Worm (Caenorhabditis elegans) whole organism, L4 larva: Measurements from ENCODE around the gene nlp-5.

ENCODE experiments used
- D1046.2 ChIP-seq: fragments of 200-800 bp; sonication (Bioruptor generic); IDR thresholded peaks from 2 replicates; pipeline ENCODE4 v1.3.6; 2022; ENCODE audit warnings: missing genetic modification characterization, missing compliant biosample characterization
- F44E2.7 ChIP-seq: fragments of 200-800 bp; sonication (Bioruptor generic); IDR thresholded peaks from 2 replicates; pipeline ENCODE4 v2.1.2; 2022; ENCODE audit warnings: missing genetic modification characterization, missing compliant biosample characterization
- Y48G9A.11 ChIP-seq: fragments of 200-800 bp; sonication (Bioruptor generic); IDR thresholded peaks from 2 replicates; pipeline ENCODE4 v1.3.6; 2022; ENCODE audit warnings: missing genetic modification reagents, missing genetic modification characterization, missing compliant biosample characterization
- ZK546.5 ChIP-seq, 2 experiments: sonication (generic microtip); optimal IDR thresholded peaks; 2 replicates each; lab custom pipeline; 2017; ENCODE audit warnings: missing biosample characterization in 2 of 2, missing genetic modification characterization in 2 of 2
- aha-1 ChIP-seq: fragments of 150-350 bp; peaks from one replicate; lab custom pipeline; 2014; ENCODE audit warnings: missing biosample characterization, missing genetic modification characterization
- aly-2 ChIP-seq: sonication (generic microtip); optimal IDR thresholded peaks from 2 replicates; lab custom pipeline; 2018; ENCODE audit warnings: missing biosample characterization, missing genetic modification characterization
- ceh-20 ChIP-seq: fragments of 200-800 bp; sonication (Bioruptor generic); IDR thresholded peaks from 2 replicates; pipeline ENCODE4 v1.3.6; 2022; ENCODE audit warnings: missing genetic modification reagents, missing genetic modification characterization, missing compliant biosample characterization
- ceh-44 ChIP-seq: fragments of 200-800 bp; sonication (Bioruptor generic); IDR thresholded peaks from 2 replicates; pipeline ENCODE4 v1.3.6; 2022; ENCODE audit warnings: missing genetic modification reagents, missing genetic modification characterization, missing compliant biosample characterization
- ceh-62 ChIP-seq: sonication (generic microtip); optimal IDR thresholded peaks from 2 replicates; lab custom pipeline; 2017; ENCODE audit warnings: missing biosample characterization, missing genetic modification characterization
- daf-16 ChIP-seq, 3 experiments: sonication (generic microtip); optimal IDR thresholded peaks; 2 replicates each; lab custom pipeline; 2016 to 2017; ENCODE audit warnings: missing genetic modification characterization in 3 of 3, missing genetic modification reagents in 3 of 3, mild to moderate bottlenecking in 2 of 3, missing compliant biosample characterization in 2 of 3, missing biosample characterization in 1 of 3, moderate library complexity in 1 of 3
- dmd-6 ChIP-seq: fragments of 200-800 bp; sonication (Bioruptor generic); IDR thresholded peaks from 2 replicates; pipeline ENCODE4 v1.3.6; 2022; ENCODE audit warnings: missing genetic modification reagents, missing genetic modification characterization, missing compliant biosample characterization
- dmd-8 ChIP-seq: fragments of 200-800 bp; sonication (Bioruptor generic); IDR thresholded peaks from 2 replicates; pipeline ENCODE4 v1.3.6; 2022; ENCODE audit warnings: missing genetic modification characterization, missing compliant biosample characterization
- dmd-9 ChIP-seq: fragments of 200-800 bp; sonication (Bioruptor generic); IDR thresholded peaks from 2 replicates; pipeline ENCODE4 v1.3.6; 2022; ENCODE audit warnings: missing genetic modification reagents, missing genetic modification characterization, missing compliant biosample characterization
- dve-1 ChIP-seq: sonication (generic microtip); optimal IDR thresholded peaks from 2 replicates; lab custom pipeline; 2017; ENCODE audit warnings: antibody characterized with exemption, mild to moderate bottlenecking, missing genetic modification characterization, missing compliant biosample characterization; ENCODE audit not compliant: insufficient read depth
- fos-1 ChIP-seq: fragments of 150-350 bp; optimal IDR thresholded peaks from 2 replicates; lab custom pipeline; 2014; ENCODE audit warnings: missing biosample characterization, missing genetic modification characterization
- hlh-11 ChIP-seq: fragments of 200-800 bp; sonication (Bioruptor generic); optimal IDR thresholded peaks from 2 replicates; lab custom pipeline; 2018; ENCODE audit warnings: mild to moderate bottlenecking, missing genetic modification characterization, missing compliant biosample characterization
- hlh-30 ChIP-seq: sonication (generic microtip); optimal IDR thresholded peaks from 2 replicates; lab custom pipeline; 2017; ENCODE audit warnings: antibody characterized with exemption, mild to moderate bottlenecking, missing genetic modification characterization, missing compliant biosample characterization; ENCODE audit not compliant: insufficient read depth
- hmg-1.1 ChIP-seq: fragments of 200-800 bp; sonication (Bioruptor generic); IDR thresholded peaks from 2 replicates; pipeline ENCODE4 v1.3.6; 2022; ENCODE audit warnings: missing genetic modification reagents, missing genetic modification characterization, missing compliant biosample characterization
- jun-1 ChIP-seq: fragments of 150-350 bp; optimal IDR thresholded peaks from 2 replicates; lab custom pipeline; 2014; ENCODE audit warnings: missing biosample characterization, missing genetic modification reagents, missing genetic modification characterization
- lin-1 ChIP-seq: fragments of 200-800 bp; sonication (Bioruptor generic); IDR thresholded peaks from 2 replicates; pipeline ENCODE4 v1.3.6; 2022; ENCODE audit warnings: missing genetic modification reagents, missing genetic modification characterization, missing compliant biosample characterization
- lin-15B ChIP-seq: fragments of 150-350 bp; sonication (generic microtip); optimal IDR thresholded peaks from 3 replicates; lab custom pipeline; 2014; ENCODE audit warnings: missing biosample characterization, missing genetic modification characterization
- lin-39 ChIP-seq: fragments of 150-350 bp; optimal IDR thresholded peaks from 2 replicates; lab custom pipeline; 2014; ENCODE audit warnings: missing biosample characterization, missing genetic modification reagents, missing genetic modification characterization
- madf-5 ChIP-seq, 2 experiments: fragments of 200-800 bp; sonication (Bioruptor generic); IDR thresholded peaks; 2 replicates each; pipeline ENCODE4 v1.3.6; 2022; ENCODE audit warnings: missing compliant biosample characterization in 2 of 2, missing genetic modification characterization in 2 of 2
- madf-9 ChIP-seq: fragments of 200-800 bp; sonication (Bioruptor generic); conservative IDR thresholded peaks from 2 replicates; pipeline ENCODE4 v1.3.6; 2022; ENCODE audit warnings: missing genetic modification reagents, missing genetic modification characterization, missing compliant biosample characterization
- mep-1 ChIP-seq: fragments of 150-350 bp; sonication (generic microtip); optimal IDR thresholded peaks from 3 replicates; lab custom pipeline; 2014; ENCODE audit warnings: missing biosample characterization, missing genetic modification characterization
- mxl-2 ChIP-seq: fragments of 200-800 bp; sonication (Bioruptor generic); conservative IDR thresholded peaks from 2 replicates; pipeline ENCODE4 v1.3.6; 2022; ENCODE audit warnings: missing genetic modification reagents, missing genetic modification characterization, missing compliant biosample characterization
- mxl-3 ChIP-seq: fragments of 200-800 bp; sonication (Bioruptor generic); optimal IDR thresholded peaks from 2 replicates; lab custom pipeline; 2018; ENCODE audit warnings: mild to moderate bottlenecking, missing genetic modification characterization, missing compliant biosample characterization
- nhr-102 ChIP-seq: sonication (generic microtip); optimal IDR thresholded peaks from 2 replicates; lab custom pipeline; 2016; ENCODE audit warnings: mild to moderate bottlenecking, missing genetic modification characterization, moderate library complexity, missing compliant biosample characterization
- nhr-25 ChIP-seq: sonication (generic microtip); optimal IDR thresholded peaks from 2 replicates; lab custom pipeline; 2017; ENCODE audit warnings: missing genetic modification characterization, mild to moderate bottlenecking, missing compliant biosample characterization, antibody characterized with exemption, moderate library complexity, borderline replicate concordance; ENCODE audit not compliant: insufficient read depth
- nhr-28 ChIP-seq: fragments of 150-350 bp; optimal IDR thresholded peaks from 2 replicates; lab custom pipeline; 2014; ENCODE audit warnings: missing biosample characterization, missing genetic modification characterization
- nhr-48 ChIP-seq: sonication (generic microtip); optimal IDR thresholded peaks from 2 replicates; lab custom pipeline; 2016; ENCODE audit warnings: mild to moderate bottlenecking, missing genetic modification characterization, missing compliant biosample characterization
- nhr-6 ChIP-seq: fragments of 150-350 bp; optimal IDR thresholded peaks from 2 replicates; lab custom pipeline; 2014; ENCODE audit warnings: missing biosample characterization, missing genetic modification characterization
- pha-4 ChIP-seq, 2 experiments: fragments of 150-350 bp in 1 of 2; fragments of 200-800 bp in 1 of 2; sonication (Bioruptor generic) in 1 of 2; IDR thresholded peaks in 1 of 2; optimal IDR thresholded peaks in 1 of 2; 2 replicates each; pipeline versions ENCODE4 v1.3.6 to Lab custom; 2014 to 2022; ENCODE audit warnings: missing genetic modification characterization in 2 of 2, missing genetic modification reagents in 2 of 2, missing biosample characterization in 1 of 2, missing compliant biosample characterization in 1 of 2
- pqm-1 ChIP-seq: sonication (generic microtip); optimal IDR thresholded peaks from 2 replicates; lab custom pipeline; 2017; ENCODE audit warnings: missing biosample characterization, missing genetic modification characterization
- rbr-2 ChIP-seq: sonication (generic microtip); optimal IDR thresholded peaks from 2 replicates; lab custom pipeline; 2016; ENCODE audit warnings: missing genotype, missing genetic modification characterization, missing compliant biosample characterization
- skn-1 ChIP-seq: fragments of 150-350 bp; optimal IDR thresholded peaks from 2 replicates; lab custom pipeline; 2014; ENCODE audit warnings: missing biosample characterization, missing genetic modification characterization
- snpc-1.2 ChIP-seq: fragments of 200-800 bp; sonication (Bioruptor generic); IDR thresholded peaks from 2 replicates; pipeline ENCODE4 v1.3.6; 2022; ENCODE audit warnings: missing genetic modification reagents, missing genetic modification characterization, missing compliant biosample characterization
- spr-3 ChIP-seq: fragments of 200-800 bp; sonication (Bioruptor generic); optimal IDR thresholded peaks from 2 replicates; lab custom pipeline; 2018; ENCODE audit warnings: mild to moderate bottlenecking, missing genetic modification characterization, missing compliant biosample characterization
- unc-62 ChIP-seq, 3 experiments: fragments of 150-350 bp in 1 of 3; sonication (generic microtip); optimal IDR thresholded peaks in 2 of 3; peaks in 1 of 3; 1 replicate in 1 of 3; 2 replicates in 2 of 3; lab custom pipeline; 2014 to 2017; ENCODE audit warnings: missing biosample characterization in 3 of 3, missing genetic modification characterization in 3 of 3, missing genetic modification reagents in 3 of 3, missing genotype in 1 of 3
- zag-1 ChIP-seq: fragments of 150-350 bp; optimal IDR thresholded peaks from 2 replicates; lab custom pipeline; 2014; ENCODE audit warnings: missing biosample characterization, missing genetic modification characterization
- zfp-2 ChIP-seq: sonication (generic microtip); optimal IDR thresholded peaks from 2 replicates; lab custom pipeline; 2016; ENCODE audit warnings: mild to moderate bottlenecking, missing genetic modification characterization, missing compliant biosample characterization
- zip-11 ChIP-seq: fragments of 200-800 bp; sonication (Bioruptor generic); IDR thresholded peaks from 2 replicates; pipeline ENCODE4 v1.3.6; 2022; ENCODE audit warnings: missing genetic modification characterization, missing compliant biosample characterization
- ztf-11 ChIP-seq: fragments of 150-350 bp; optimal IDR thresholded peaks from 2 replicates; lab custom pipeline; 2014; ENCODE audit warnings: missing biosample characterization, missing genetic modification characterization
- ztf-7 ChIP-seq: fragments of 150-350 bp; optimal IDR thresholded peaks from 2 replicates; lab custom pipeline; 2014; ENCODE audit warnings: missing biosample characterization, missing genetic modification characterization

The nlp-5 gene

DNA sequence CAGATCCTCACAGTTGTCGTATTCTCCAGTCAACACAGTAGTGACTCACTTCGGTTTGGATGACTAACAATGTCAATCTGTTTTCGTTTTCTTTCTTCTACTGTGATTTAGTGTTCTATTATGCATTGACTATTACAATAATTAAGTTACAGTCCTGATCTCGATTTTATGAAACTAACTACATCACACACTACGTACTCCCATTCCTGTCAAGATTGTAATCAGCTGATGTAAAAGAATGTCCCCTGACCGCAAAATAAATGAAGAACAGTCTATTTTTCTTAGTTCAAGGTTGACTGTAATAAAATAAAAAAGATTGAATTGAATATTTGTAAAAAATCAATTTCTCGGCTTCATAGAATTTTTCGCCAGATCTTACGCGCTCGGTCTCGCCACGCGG is 12.9 kb upstream of the nlp-5 start:
- TF ChIP-seq dve-1 (tag; lab: Kevin White, UChicago) (peak; percentile 17), unc-62 (GFP tag; optimal IDR thresholded peaks at IDR 0.05 in 1 of 2; lab: Kevin White, UChicago) (peak in 1 of 2 experiments; percentile 75), unc-62 (tag; optimal IDR thresholded peaks at IDR 0.05; lab: Kevin White, UChicago) (no peak), mep-1 (tag; lab: Kevin White, UChicago) (no peak), zip-11 (no peak), ceh-44 (no peak), zfp-2 (tag; lab: Kevin White, UChicago) (no peak), dmd-9 (GFP tag; lab: Robert Waterston, UW) (no peak), nhr-28 (tag; lab: Kevin White, UChicago) (peak; percentile 76), hlh-30 (tag; lab: Kevin White, UChicago) (peak; percentile 17)

ce11 chrII:8225914-8226313 is 12.3 kb upstream of the nlp-5 start:
- TF ChIP-seq unc-62 (GFP tag; optimal IDR thresholded peaks at IDR 0.05 in 1 of 2; lab: Kevin White, UChicago) = peak in 1 of 2 experiments; percentile 23
- TF ChIP-seq unc-62 (tag; optimal IDR thresholded peaks at IDR 0.05; lab: Kevin White, UChicago) = no peak
- TF ChIP-seq nhr-25 (tag; lab: Kevin White, UChicago) = no peak
- TF ChIP-seq ceh-44 = no peak
- no peak for TF ChIP-seq mxl-2
- TF ChIP-seq mep-1 (tag; lab: Kevin White, UChicago) = peak; percentile 14
- peak; percentile 56 for TF ChIP-seq aha-1 (tag; lab: Kevin White, UChicago)
- peak; percentile 60 for TF ChIP-seq hlh-30 (tag; lab: Kevin White, UChicago)
- no peak for TF ChIP-seq ceh-20 (GFP tag; lab: Robert Waterston, UW)

ce11 chrII:8226475-8226874 is 11.8 kb upstream of the nlp-5 start:
- peak; percentile 29; the same call in 1 of the 2 replicates for TF ChIP-seq pha-4 (GFP tag; IDR thresholded peaks at IDR 0.05; lab: Robert Waterston, UW)
- peak; percentile 37 for TF ChIP-seq pha-4 (tag; optimal IDR thresholded peaks at IDR 0.05; lab: Kevin White, UChicago)
- no peak for TF ChIP-seq nhr-48 (tag; lab: Kevin White, UChicago)
- TF ChIP-seq pqm-1 (tag; lab: Kevin White, UChicago) = peak; percentile 48
- no peak for TF ChIP-seq ztf-7
- TF ChIP-seq ceh-62 (tag; lab: Kevin White, UChicago) = no peak
- TF ChIP-seq mxl-2 = no peak
- TF ChIP-seq Y48G9A.11 = no peak
- TF ChIP-seq D1046.2 (GFP tag; lab: Robert Waterston, UW) = no peak
- TF ChIP-seq hmg-1.1 (GFP tag; lab: Robert Waterston, UW) = no peak
- no peak for TF ChIP-seq fos-1 (tag; lab: Kevin White, UChicago)
- no peak for TF ChIP-seq dmd-8 (GFP tag; lab: Robert Waterston, UW)
- TF ChIP-seq mxl-3 (GFP tag; lab: Kevin White, UChicago) = no peak
- TF ChIP-seq nhr-28 (tag; lab: Kevin White, UChicago) = peak; percentile 52
- no peak for TF ChIP-seq ZK546.5 (tag; optimal IDR thresholded peaks at IDR 0.05; lab: Kevin White, UChicago)
- no peak for TF ChIP-seq spr-3
- no peak for TF ChIP-seq lin-15B (tag; lab: Kevin White, UChicago)
- TF ChIP-seq dmd-6 (GFP tag; lab: Robert Waterston, UW) = peak; percentile 64
- no peak for TF ChIP-seq madf-9 (GFP tag; lab: Robert Waterston, UW)
- no peak for TF ChIP-seq unc-62 (GFP tag; optimal IDR thresholded peaks at IDR 0.05 in 1 of 2; lab: Kevin White, UChicago)
- TF ChIP-seq unc-62 (tag; optimal IDR thresholded peaks at IDR 0.05; lab: Kevin White, UChicago) = no peak
- TF ChIP-seq lin-1 (GFP tag; lab: Robert Waterston, UW) = 0 out of 2 replicates have a peak, but pooled peaks have one; percentile 13
- no peak for TF ChIP-seq ztf-11 (tag; lab: Kevin White, UChicago)
- peak; percentile 51 for TF ChIP-seq hlh-11 (tag; lab: Kevin White, UChicago)
- peak; percentile 81 for TF ChIP-seq dve-1 (tag; lab: Kevin White, UChicago)
- peak; percentile 23 for TF ChIP-seq mep-1 (tag; lab: Kevin White, UChicago)
- TF ChIP-seq nhr-6 (tag; lab: Kevin White, UChicago) = no peak
- no peak for TF ChIP-seq daf-16 (GFP tag; optimal IDR thresholded peaks at IDR 0.05; lab: Kevin White, UChicago)
- TF ChIP-seq daf-16 (tag; optimal IDR thresholded peaks at IDR 0.05; lab: Kevin White, UChicago) = peak; percentile 76
- TF ChIP-seq hlh-30 (tag; lab: Kevin White, UChicago) = peak; percentile 50
- no peak for TF ChIP-seq rbr-2 (tag; lab: Kevin White, UChicago)
- TF ChIP-seq jun-1 (tag; lab: Kevin White, UChicago) = no peak
- no peak for TF ChIP-seq lin-39 (tag; lab: Kevin White, UChicago)
- no peak for TF ChIP-seq F44E2.7
- no peak for TF ChIP-seq zag-1 (tag; lab: Kevin White, UChicago)
- no peak for TF ChIP-seq aly-2 (tag; lab: Kevin White, UChicago)
- TF ChIP-seq snpc-1.2 (GFP tag; lab: Robert Waterston, UW) = no peak
- no peak for TF ChIP-seq madf-5 (GFP tag; IDR thresholded peaks at IDR 0.05; lab: Robert Waterston, UW)
- no peak for TF ChIP-seq nhr-102 (tag; lab: Kevin White, UChicago)
- TF ChIP-seq skn-1 (tag; lab: Kevin White, UChicago) = no peak
